Fruit fly (Drosophila melanogaster): Measurements from ENCODE around the gene CG6418.

DNA sequence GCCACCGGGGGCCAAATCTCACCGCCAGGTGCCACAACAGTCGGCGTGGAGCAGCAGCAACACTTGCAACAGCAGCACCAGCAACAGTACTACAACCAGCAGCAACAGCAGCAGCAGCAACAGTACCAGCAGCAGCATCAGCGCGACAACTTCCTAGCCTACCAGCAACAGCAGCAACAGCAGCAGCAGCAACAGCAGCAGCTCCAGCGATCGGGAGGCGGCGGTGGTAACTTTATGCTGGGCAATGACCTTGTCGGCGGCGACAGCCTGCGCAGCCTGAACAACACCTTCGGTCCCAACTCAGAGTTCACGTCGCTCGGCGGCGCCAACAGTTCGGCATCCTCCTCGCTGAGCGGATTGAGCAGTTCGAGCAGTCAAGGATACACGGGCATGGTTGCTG lies 8.8 kb downstream of the CG6418 start:
- no peak for TF ChIP-seq EcR (GFP tag; optimal IDR thresholded peaks at IDR 0.05)
- no peak for TF ChIP-seq fd96Ca (GFP tag; IDR thresholded peaks at IDR 0.05)
- TF ChIP-seq CG8159 (tag; optimal IDR thresholded peaks at IDR 0.05): no peak
- no peak for TF ChIP-seq Ets98B (GFP tag; IDR thresholded peaks at IDR 0.05)
- no peak for TF ChIP-seq Pif1B (GFP tag; optimal IDR thresholded peaks at IDR 0.05)
- no peak for TF ChIP-seq CG32121 (GFP tag; IDR thresholded peaks at IDR 0.05)
- no peak for TF ChIP-seq gl (tag; optimal IDR thresholded peaks at IDR 0.05)
- TF ChIP-seq CG14655 (GFP tag; optimal IDR thresholded peaks at IDR 0.05): no peak
- TF ChIP-seq Snoo (tag; optimal IDR thresholded peaks at IDR 0.05): no peak
- no peak for TF ChIP-seq CG15710 (tag; optimal IDR thresholded peaks at IDR 0.05)
- TF ChIP-seq CG9948 (tag; optimal IDR thresholded peaks at IDR 0.05): no peak
- TF ChIP-seq CG10348 (GFP tag; IDR thresholded peaks at IDR 0.05): no peak
- no peak for TF ChIP-seq CG12605 (GFP tag; IDR thresholded peaks at IDR 0.05)
- TF ChIP-seq D1 (tag; optimal IDR thresholded peaks at IDR 0.05): no peak
